Fruit fly (Drosophila melanogaster) whole organism, pupa: ENCODE results near the gene CG32189.

Source experiments
- CG32121 ChIP-seq: fragments of 200-800 bp; sonication (Bioruptor generic); IDR thresholded peaks from 2 replicates; pipeline ENCODE4 v1.3.6; 2022; ENCODE audit warnings: missing biosample characterization, missing genetic modification characterization
- CG34367 ChIP-seq: fragments of 200-800 bp; sonication (Bioruptor generic); optimal IDR thresholded peaks from 2 replicates; lab custom pipeline; 2018; ENCODE audit warnings: missing biosample characterization, mild to moderate bottlenecking, missing genetic modification characterization
- CG8301 ChIP-seq: fragments of 200-800 bp; sonication (Bioruptor generic); optimal IDR thresholded peaks from 2 replicates; lab custom pipeline; 2018; ENCODE audit warnings: missing biosample characterization, mild to moderate bottlenecking, missing genetic modification characterization
- D1 ChIP-seq: fragments of 200-800 bp; sonication (Bioruptor generic); optimal IDR thresholded peaks from 2 replicates; lab custom pipeline; 2018; ENCODE audit warnings: missing biosample characterization, mild to moderate bottlenecking, missing genetic modification characterization, moderate library complexity
- EcR ChIP-seq: fragments of 200-800 bp; sonication (Bioruptor generic); optimal IDR thresholded peaks from 3 replicates; lab custom pipeline; 2019; ENCODE audit warnings: missing biosample characterization, missing genetic modification characterization, mild to moderate bottlenecking, moderate library complexity, missing genetic modification reagents
- Snoo ChIP-seq: fragments of 200-800 bp; sonication (Bioruptor generic); optimal IDR thresholded peaks from 3 replicates; lab custom pipeline; 2017; ENCODE audit warnings: missing biosample characterization, mild to moderate bottlenecking, missing genetic modification characterization, inconsistent platforms

dm6 chr3L:17804511-17804910, 30.5 kb downstream of the CG32189 start, which contains the start of gene ais:
- TF ChIP-seq EcR (GFP tag; lab: Kevin White, UChicago) (no peak), CG34367 (no peak), CG8301 (tag; lab: Kevin White, UChicago) (no peak), CG32121 (GFP tag; lab: Robert Waterston, UW) (no peak), D1 (tag; lab: Kevin White, UChicago) (no peak), Snoo (tag; lab: Kevin White, UChicago) (no peak)
